Fruit fly (Drosophila melanogaster) whole organism, embryonic: ENCODE results near the gene CG44088.

Source experiments
- Adf1 ChIP-seq: fragments of 200-800 bp; sonication (Bioruptor generic); IDR thresholded peaks from 2 replicates; pipeline ENCODE4 v1.3.6; 2022; ENCODE audit warnings: missing biosample characterization, missing genetic modification characterization
- B-H1 ChIP-seq: fragments of 200-800 bp; sonication (Bioruptor generic); IDR thresholded peaks from 3 replicates; pipeline ENCODE4 v1.3.6; 2022; ENCODE audit warnings: missing biosample characterization, missing genetic modification characterization
- BtbVII ChIP-seq: fragments of 200-800 bp; sonication (Bioruptor generic); optimal IDR thresholded peaks from 3 replicates; lab custom pipeline; 2017; ENCODE audit warnings: missing biosample characterization, mild to moderate bottlenecking, missing genetic modification characterization
- CG10209 ChIP-seq: fragments of 200-800 bp; sonication (Bioruptor generic); optimal IDR thresholded peaks from 3 replicates; lab custom pipeline; 2017; ENCODE audit warnings: missing biosample characterization, mild to moderate bottlenecking, missing genetic modification characterization, missing genetic modification reagents
- CG10274 ChIP-seq: fragments of 200-800 bp; sonication (Bioruptor generic); optimal IDR thresholded peaks from 3 replicates; lab custom pipeline; 2017; ENCODE audit warnings: missing biosample characterization, mild to moderate bottlenecking, missing genetic modification characterization
- CG10979 ChIP-seq: fragments of 200-800 bp; sonication (Bioruptor generic); optimal IDR thresholded peaks from 2 replicates; lab custom pipeline; 2018; ENCODE audit warnings: missing biosample characterization, mild to moderate bottlenecking, missing genetic modification characterization, moderate library complexity
- CG14860 ChIP-seq: fragments of 200-800 bp; sonication (Bioruptor generic); IDR thresholded peaks from 3 replicates; pipeline ENCODE4 v1.3.6; 2022; ENCODE audit warnings: missing biosample characterization, missing genetic modification characterization; ENCODE audit not compliant: partially characterized antibody
- CG15073 ChIP-seq: fragments of 200-800 bp; sonication (Bioruptor generic); optimal IDR thresholded peaks from 2 replicates; lab custom pipeline; 2016; ENCODE audit warnings: missing biosample characterization, missing genetic modification characterization
- CG15479 ChIP-seq: fragments of 200-800 bp; sonication (Bioruptor generic); optimal IDR thresholded peaks from 3 replicates; lab custom pipeline; 2019; ENCODE audit warnings: missing biosample characterization, mild to moderate bottlenecking, missing genetic modification characterization, moderate library complexity
- CG16779 ChIP-seq: fragments of 200-800 bp; sonication (Bioruptor generic); IDR thresholded peaks from 2 replicates; pipeline ENCODE4 v1.3.6; 2022; ENCODE audit warnings: missing biosample characterization, missing genetic modification characterization
- CG18764 ChIP-seq: fragments of 200-800 bp; sonication (Bioruptor generic); optimal IDR thresholded peaks from 3 replicates; lab custom pipeline; 2016; ENCODE audit warnings: missing biosample characterization, missing genetic modification characterization
- CG2116 ChIP-seq: fragments of 200-800 bp; sonication (Bioruptor generic); optimal IDR thresholded peaks from 3 replicates; lab custom pipeline; 2018; ENCODE audit warnings: missing biosample characterization, mild to moderate bottlenecking, missing genetic modification characterization
- CG4360 ChIP-seq: fragments of 200-800 bp; sonication (Bioruptor generic); IDR thresholded peaks from 2 replicates; pipeline ENCODE4 v1.3.6; 2022; ENCODE audit warnings: missing biosample characterization, missing genetic modification characterization
- CG4707 ChIP-seq: fragments of 200-800 bp; sonication (Bioruptor generic); optimal IDR thresholded peaks from 2 replicates; lab custom pipeline; 2018; ENCODE audit warnings: missing biosample characterization, mild to moderate bottlenecking, missing genetic modification characterization, moderate library complexity
- CG5245 ChIP-seq: fragments of 200-800 bp; sonication (Bioruptor generic); optimal IDR thresholded peaks from 3 replicates; lab custom pipeline; 2016; ENCODE audit warnings: missing biosample characterization, missing genetic modification characterization
- CG6683 ChIP-seq: fragments of 200-800 bp; sonication (Bioruptor generic); optimal IDR thresholded peaks from 2 replicates; lab custom pipeline; 2017; ENCODE audit warnings: missing biosample characterization, mild to moderate bottlenecking, missing genetic modification characterization, missing genetic modification reagents
- CG7357 ChIP-seq: fragments of 200-800 bp; sonication (Bioruptor generic); IDR thresholded peaks from 3 replicates; pipeline ENCODE4 v1.3.6; 2022; ENCODE audit warnings: missing biosample characterization, missing genetic modification characterization
- CG8924 ChIP-seq: fragments of 200-800 bp; optimal IDR thresholded peaks from 3 replicates; lab custom pipeline; 2019; ENCODE audit warnings: missing biosample characterization, mild to moderate bottlenecking, missing genetic modification characterization, moderate library complexity
- CG9876 ChIP-seq: fragments of 200-800 bp; sonication (Bioruptor generic); optimal IDR thresholded peaks from 2 replicates; lab custom pipeline; 2016; ENCODE audit warnings: missing biosample characterization, missing genetic modification characterization
- Camta ChIP-seq: fragments of 200-800 bp; sonication (Bioruptor generic); optimal IDR thresholded peaks from 2 replicates; lab custom pipeline; 2016; ENCODE audit warnings: missing biosample characterization, missing genetic modification characterization
- D ChIP-seq, 2 experiments: fragments of 200-800 bp in 1 of 2; fragments of >200 bp in 1 of 2; sonication (Bioruptor generic) in 1 of 2; optimal IDR thresholded peaks; 2 replicates in 1 of 2; 3 replicates in 1 of 2; lab custom pipeline; 2017; ENCODE audit warnings: mild to moderate bottlenecking in 1 of 2, missing biosample characterization in 1 of 2, missing genetic modification characterization in 1 of 2, missing genetic modification reagents in 1 of 2
- Dbx ChIP-seq: fragments of 200-800 bp; sonication (Bioruptor generic); IDR thresholded peaks from 3 replicates; pipeline ENCODE4 v1.3.6; 2022; ENCODE audit warnings: missing biosample characterization, missing genetic modification characterization
- Dll ChIP-seq: fragments of 200-800 bp; sonication (Bioruptor generic); IDR thresholded peaks from 4 replicates; pipeline ENCODE4 v1.3.6; 2022; ENCODE audit warnings: missing biosample characterization, missing genetic modification characterization; ENCODE audit not compliant: partially characterized antibody
- Fer3 ChIP-seq: fragments of 200-800 bp; sonication (Bioruptor generic); optimal IDR thresholded peaks from 2 replicates; lab custom pipeline; 2018; ENCODE audit warnings: missing biosample characterization, mild to moderate bottlenecking, missing genetic modification characterization, moderate library complexity
- HLH4C ChIP-seq: fragments of 200-800 bp; sonication (Bioruptor generic); IDR thresholded peaks from 3 replicates; pipeline ENCODE4 v1.3.6; 2022; ENCODE audit warnings: missing biosample characterization, missing genetic modification characterization; ENCODE audit not compliant: partially characterized antibody
- MESR4 ChIP-seq: fragments of 200-800 bp; sonication (Bioruptor generic); optimal IDR thresholded peaks from 2 replicates; lab custom pipeline; 2018; ENCODE audit warnings: missing biosample characterization, mild to moderate bottlenecking, missing genetic modification characterization, moderate library complexity
- Nf-YC ChIP-seq: fragments of 200-800 bp; optimal IDR thresholded peaks from 3 replicates; lab custom pipeline; 2019; ENCODE audit warnings: missing biosample characterization, mild to moderate bottlenecking, missing genetic modification characterization, moderate library complexity
- Opbp ChIP-seq: fragments of 200-800 bp; sonication (Bioruptor generic); IDR thresholded peaks from 3 replicates; pipeline ENCODE4 v1.3.6; 2022; ENCODE audit warnings: missing biosample characterization, missing genetic modification characterization; ENCODE audit not compliant: partially characterized antibody
- Pdp1 ChIP-seq, 2 experiments: fragments of 200-800 bp; sonication (Bioruptor generic); optimal IDR thresholded peaks; 3 replicates each; lab custom pipeline; 2016; ENCODE audit warnings: missing biosample characterization in 2 of 2, missing genetic modification characterization in 2 of 2, mild to moderate bottlenecking in 1 of 2, moderate library complexity in 1 of 2
- Side ChIP-seq: fragments of 200-800 bp; sonication (Bioruptor generic); optimal IDR thresholded peaks from 2 replicates; lab custom pipeline; 2016; ENCODE audit warnings: missing biosample characterization, missing genetic modification characterization
- Vsx1 ChIP-seq: fragments of 200-800 bp; sonication (Bioruptor generic); optimal IDR thresholded peaks from 2 replicates; lab custom pipeline; 2017; ENCODE audit warnings: missing biosample characterization, mild to moderate bottlenecking, missing genetic modification characterization, missing genetic modification reagents
- amos ChIP-seq: fragments of 200-800 bp; sonication (Bioruptor generic); IDR thresholded peaks from 2 replicates; pipeline ENCODE4 v1.3.6; 2022; ENCODE audit warnings: missing biosample characterization, missing genetic modification characterization; ENCODE audit not compliant: partially characterized antibody
- bowl ChIP-seq: fragments of 200-800 bp; sonication (Bioruptor generic); IDR thresholded peaks from 2 replicates; pipeline ENCODE4 v1.3.6; 2022; ENCODE audit warnings: missing biosample characterization, missing genetic modification characterization
- chm ChIP-seq: fragments of 200-800 bp; sonication (Bioruptor generic); IDR thresholded peaks from 2 replicates; pipeline ENCODE4 v1.3.6; 2022; ENCODE audit warnings: missing biosample characterization, missing genetic modification characterization
- dmrt99B ChIP-seq: fragments of 200-800 bp; sonication (Bioruptor generic); optimal IDR thresholded peaks from 2 replicates; lab custom pipeline; 2018; ENCODE audit warnings: missing biosample characterization, mild to moderate bottlenecking, missing genetic modification characterization, moderate library complexity
- en ChIP-seq: fragments of 200-800 bp; sonication (Bioruptor generic); optimal IDR thresholded peaks from 2 replicates; lab custom pipeline; 2016; ENCODE audit warnings: missing biosample characterization, missing genetic modification characterization
- eve ChIP-seq, 2 experiments: fragments of >200 bp; optimal IDR thresholded peaks; 2 replicates each; lab custom pipeline; 2017; ENCODE audit warnings: missing biosample characterization in 2 of 2, missing genetic modification characterization in 2 of 2
- exex ChIP-seq: fragments of 200-800 bp; sonication (Bioruptor generic); optimal IDR thresholded peaks from 4 replicates; lab custom pipeline; 2018; ENCODE audit warnings: missing biosample characterization, mild to moderate bottlenecking, missing genetic modification characterization, moderate library complexity
- hb ChIP-seq: fragments of 200-800 bp; sonication (Bioruptor generic); IDR thresholded peaks from 3 replicates; pipeline ENCODE4 v1.3.6; 2022; ENCODE audit warnings: missing biosample characterization, missing genetic modification characterization; ENCODE audit not compliant: partially characterized antibody
- hbn ChIP-seq: fragments of 200-800 bp; sonication (Bioruptor generic); IDR thresholded peaks from 2 replicates; pipeline ENCODE4 v1.3.6; 2022; ENCODE audit warnings: missing biosample characterization, missing genetic modification characterization; ENCODE audit not compliant: partially characterized antibody
- pb ChIP-seq: fragments of 200-800 bp; sonication (Bioruptor generic); optimal IDR thresholded peaks from 3 replicates; lab custom pipeline; 2016; ENCODE audit warnings: missing biosample characterization, missing genetic modification characterization
- sd ChIP-seq: fragments of 200-800 bp; sonication (Bioruptor generic); optimal IDR thresholded peaks from 3 replicates; lab custom pipeline; 2018; ENCODE audit warnings: missing biosample characterization, mild to moderate bottlenecking, missing genetic modification characterization, moderate library complexity
- sug ChIP-seq: fragments of 200-800 bp; optimal IDR thresholded peaks from 2 replicates; lab custom pipeline; 2019; ENCODE audit warnings: missing biosample characterization, mild to moderate bottlenecking, missing genetic modification characterization, moderate library complexity
- tin ChIP-seq: fragments of 200-800 bp; sonication (Bioruptor generic); optimal IDR thresholded peaks from 3 replicates; lab custom pipeline; 2016; ENCODE audit warnings: missing biosample characterization, missing genetic modification characterization
- twi ChIP-seq: fragments of 200-800 bp; optimal IDR thresholded peaks from 2 replicates; lab custom pipeline; 2019; ENCODE audit warnings: missing biosample characterization, mild to moderate bottlenecking, missing genetic modification characterization, moderate library complexity
- vfl ChIP-seq: fragments of 200-800 bp; sonication (Bioruptor generic); optimal IDR thresholded peaks from 2 replicates; lab custom pipeline; 2016; ENCODE audit warnings: missing biosample characterization, missing genetic modification characterization
- zen2 ChIP-seq: fragments of 200-800 bp; sonication (Bioruptor generic); IDR thresholded peaks from 3 replicates; pipeline ENCODE4 v1.3.6; 2022; ENCODE audit warnings: missing biosample characterization, missing genetic modification characterization; ENCODE audit not compliant: partially characterized antibody
- zfh1 ChIP-seq: fragments of 200-800 bp; sonication (Bioruptor generic); IDR thresholded peaks from 3 replicates; pipeline ENCODE4 v1.3.6; 2022; ENCODE audit warnings: missing biosample characterization, missing genetic modification characterization

Gene CG44088

DNA sequence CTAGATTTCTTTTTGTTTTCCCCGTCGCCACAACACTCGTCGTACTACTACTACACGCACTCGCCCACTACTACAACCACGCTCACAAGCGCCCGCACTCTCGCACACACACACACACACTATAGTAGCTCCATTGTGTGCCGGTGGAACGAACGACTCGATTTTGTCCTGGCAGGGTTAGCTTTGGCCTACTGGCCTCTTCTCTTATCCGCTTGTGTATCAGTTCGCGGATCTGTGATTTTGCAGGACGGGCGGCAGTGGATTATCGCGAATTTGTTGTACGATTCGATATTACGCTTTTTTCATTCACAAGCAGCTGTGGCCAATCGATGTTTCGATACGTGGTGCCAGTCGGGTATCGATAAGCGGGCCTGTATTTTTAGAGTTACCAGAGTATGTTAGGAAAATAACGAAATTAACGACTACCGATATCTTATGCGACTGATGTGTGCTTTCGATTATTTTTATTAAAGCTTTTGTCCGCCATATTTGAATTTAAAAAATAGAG, 46.3 kb upstream of the CG44088 start, which contains the start of gene CG14657 (continued):
- TF ChIP-seq Dll (GFP tag; lab: Robert Waterston, UW), result peak; percentile 98
- no peak for TF ChIP-seq dmrt99B (tag; lab: Kevin White, UChicago)
- TF ChIP-seq pb (GFP tag; lab: Kevin White, UChicago), result no peak
- peak; percentile 95 for TF ChIP-seq HLH4C
- peak; percentile 85 for TF ChIP-seq hb
- TF ChIP-seq vfl, result no peak
- TF ChIP-seq amos, result peak; percentile 91
- no peak for TF ChIP-seq CG16779 (GFP tag; lab: Robert Waterston, UW)
- TF ChIP-seq CG10979 (tag; lab: Kevin White, UChicago), result peak; percentile 14
- TF ChIP-seq CG15479 (GFP tag; lab: Kevin White, UChicago), result peak; percentile 10
- TF ChIP-seq CG8924 (tag; lab: Kevin White, UChicago), result peak; percentile 51
- peak in 1 of 2 experiments; percentile 50 for TF ChIP-seq Pdp1 (GFP tag; optimal IDR thresholded peaks at IDR 0.05; lab: Kevin White, UChicago)
- peak; percentile 88 for TF ChIP-seq CG2116 (GFP tag; lab: Kevin White, UChicago)
- no peak for TF ChIP-seq eve (GFP tag; optimal IDR thresholded peaks at IDR 0.05; lab: Kevin White, UChicago)
- TF ChIP-seq CG15073 (GFP tag; lab: Kevin White, UChicago), result no peak
- TF ChIP-seq CG6683 (GFP tag; lab: Kevin White, UChicago), result peak; percentile 44
- TF ChIP-seq bowl (GFP tag; lab: Robert Waterston, UW), result no peak
- TF ChIP-seq D (optimal IDR thresholded peaks at IDR 0.05; lab: Kevin White, UChicago), result peak; percentile 76
- no peak for TF ChIP-seq D (GFP tag; optimal IDR thresholded peaks at IDR 0.05; lab: Kevin White, UChicago)
- no peak for TF ChIP-seq CG5245
- peak; percentile 46 for TF ChIP-seq sug (tag; lab: Kevin White, UChicago)
- peak; percentile 44 for TF ChIP-seq Side (GFP tag; lab: Kevin White, UChicago)
- TF ChIP-seq tin (GFP tag; lab: Kevin White, UChicago), result no peak
- TF ChIP-seq MESR4, result peak; percentile 98

DNA sequence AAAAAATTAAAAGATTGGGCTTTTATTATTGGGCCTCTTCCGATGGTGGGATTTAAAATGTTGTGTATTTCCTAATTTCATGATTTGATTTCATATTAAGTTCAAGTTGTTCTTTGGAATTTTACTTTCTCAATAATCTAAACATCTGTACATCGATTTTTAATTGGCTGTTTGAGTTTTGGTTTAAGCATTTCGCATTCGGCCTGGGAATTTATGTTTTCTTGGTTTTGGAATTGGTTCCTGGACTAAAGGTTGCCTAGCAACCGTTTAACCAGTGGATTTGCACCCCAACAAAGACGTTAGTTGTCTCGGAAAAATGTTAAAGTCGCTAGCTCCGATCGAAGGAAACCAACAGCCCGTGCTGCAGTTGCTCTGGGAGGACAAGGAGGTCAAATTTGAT, 41.2 kb upstream of the CG44088 start, which contains the start of gene BBS5:
BBS5 (plus strand) TSS at position 301 of the 400 bp plus-strand sequence.
- no peak for TF ChIP-seq en
- TF ChIP-seq CG4360, result no peak
- TF ChIP-seq twi (tag; lab: Kevin White, UChicago), result no peak
- TF ChIP-seq CG18764 (GFP tag; lab: Kevin White, UChicago), result no peak
- no peak for TF ChIP-seq CG15073 (GFP tag; lab: Kevin White, UChicago)
- no peak for TF ChIP-seq CG4707
- TF ChIP-seq Camta (GFP tag; lab: Kevin White, UChicago), result no peak
- no peak for TF ChIP-seq Opbp (GFP tag; lab: Robert Waterston, UW)
- no peak for TF ChIP-seq zfh1 (GFP tag; lab: Robert Waterston, UW)
- TF ChIP-seq zen2 (GFP tag; lab: Robert Waterston, UW), result no peak

DNA sequence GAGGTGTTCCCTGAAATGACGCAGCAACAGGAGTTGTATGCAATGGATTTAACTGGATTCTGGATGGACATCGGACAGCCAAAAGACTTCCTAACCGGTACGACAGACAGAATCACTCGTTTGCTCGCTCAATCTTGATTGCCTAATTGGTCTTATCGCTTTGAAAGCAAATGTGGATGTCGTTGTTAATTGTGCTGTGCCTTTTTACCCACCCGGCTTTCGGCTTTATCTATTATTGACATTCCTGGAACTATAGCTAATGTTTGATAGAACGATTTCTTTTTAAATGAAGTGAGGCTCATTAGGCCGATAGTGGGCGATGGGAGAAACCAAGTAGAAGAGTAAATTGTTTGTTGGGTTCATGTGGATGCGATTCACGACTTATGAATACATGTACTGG, 39.8 kb upstream of the CG44088 start:
- TF ChIP-seq hbn (GFP tag; lab: Robert Waterston, UW) (no peak), Fer3 (no peak), CG10209 (GFP tag; lab: Kevin White, UChicago) (no peak), pb (GFP tag; lab: Kevin White, UChicago) (no peak), Adf1 (no peak), CG15479 (GFP tag; lab: Kevin White, UChicago) (peak; percentile 13), chm (no peak), Vsx1 (GFP tag; lab: Kevin White, UChicago) (peak; percentile 46), exex (tag; lab: Kevin White, UChicago) (peak; percentile 96), sug (tag; lab: Kevin White, UChicago) (peak; percentile 14), CG7357 (GFP tag; lab: Robert Waterston, UW) (no peak), CG9876 (no peak), sd (peak; percentile 87), B-H1 (no peak), Dbx (GFP tag; lab: Robert Waterston, UW) (no peak), CG14860 (GFP tag; lab: Robert Waterston, UW) (no peak), BtbVII (GFP tag; lab: Kevin White, UChicago) (no peak), CG10274 (no peak), Nf-YC (tag; lab: Kevin White, UChicago) (no peak)
